Fruit fly (Drosophila melanogaster) whole organism, embryonic: ENCODE results near the gene sra.

Source experiments
- BEAF-32 ChIP-seq: fragments of 200-800 bp; sonication (Bioruptor generic); optimal IDR thresholded peaks from 3 replicates; lab custom pipeline; 2017; ENCODE audit warnings: missing biosample characterization, missing genetic modification characterization, mild to moderate bottlenecking, moderate library complexity, missing genetic modification reagents
- CG10565 ChIP-seq: fragments of 200-800 bp; sonication (Bioruptor generic); optimal IDR thresholded peaks from 3 replicates; lab custom pipeline; 2016; ENCODE audit warnings: missing biosample characterization, mild to moderate bottlenecking, missing genetic modification characterization
- CG10654 ChIP-seq: fragments of 200-800 bp; sonication (Bioruptor generic); optimal IDR thresholded peaks from 2 replicates; lab custom pipeline; 2016; ENCODE audit warnings: missing biosample characterization, missing genetic modification characterization
- CG10959 ChIP-seq: fragments of 200-800 bp; sonication (Bioruptor generic); IDR thresholded peaks from 2 replicates; pipeline ENCODE4 v1.3.6; 2022; ENCODE audit warnings: missing biosample characterization, missing genetic modification characterization
- CG11560 ChIP-seq: fragments of 200-800 bp; sonication (Bioruptor generic); IDR thresholded peaks from 3 replicates; pipeline ENCODE4 v1.3.6; 2022; ENCODE audit warnings: missing biosample characterization, missing genetic modification characterization
- CG12391 ChIP-seq: fragments of 200-800 bp; sonication (Bioruptor generic); optimal IDR thresholded peaks from 3 replicates; lab custom pipeline; 2018; ENCODE audit warnings: missing biosample characterization, mild to moderate bottlenecking, missing genetic modification characterization, moderate library complexity
- CG15696 ChIP-seq: fragments of 200-800 bp; sonication (Bioruptor generic); optimal IDR thresholded peaks from 2 replicates; lab custom pipeline; 2019; ENCODE audit warnings: missing biosample characterization, mild to moderate bottlenecking, missing genetic modification characterization, moderate library complexity
- CG1602 ChIP-seq: fragments of 200-800 bp; sonication (Bioruptor generic); optimal IDR thresholded peaks from 3 replicates; lab custom pipeline; 2016; ENCODE audit warnings: missing biosample characterization, missing genetic modification characterization
- CG16815 ChIP-seq: fragments of 200-800 bp; sonication (Bioruptor generic); optimal IDR thresholded peaks from 3 replicates; lab custom pipeline; 2017; ENCODE audit warnings: missing biosample characterization, mild to moderate bottlenecking, missing genetic modification characterization
- CG17186 ChIP-seq: fragments of 200-800 bp; sonication (Bioruptor generic); optimal IDR thresholded peaks from 3 replicates; lab custom pipeline; 2017; ENCODE audit warnings: missing biosample characterization, missing genetic modification reagents, missing genetic modification characterization
- CG17568 ChIP-seq: fragments of 200-800 bp; sonication (Bioruptor generic); optimal IDR thresholded peaks from 2 replicates; lab custom pipeline; 2018; ENCODE audit warnings: missing biosample characterization, mild to moderate bottlenecking, missing genetic modification characterization, moderate library complexity
- CG18476 ChIP-seq: fragments of 200-800 bp; sonication (Bioruptor generic); optimal IDR thresholded peaks from 2 replicates; lab custom pipeline; 2016; ENCODE audit warnings: missing biosample characterization, mild to moderate bottlenecking, missing genetic modification characterization
- CG31388 ChIP-seq: fragments of 200-800 bp; sonication (Bioruptor generic); optimal IDR thresholded peaks from 2 replicates; lab custom pipeline; 2016; ENCODE audit warnings: missing biosample characterization, missing genetic modification characterization
- CG32767 ChIP-seq: fragments of 200-800 bp; sonication (Bioruptor generic); IDR thresholded peaks from 2 replicates; pipeline ENCODE4 v1.3.6; 2022; ENCODE audit warnings: missing biosample characterization, missing genetic modification characterization
- CG33557 ChIP-seq: fragments of 200-800 bp; sonication (Bioruptor generic); optimal IDR thresholded peaks from 2 replicates; lab custom pipeline; 2019; ENCODE audit warnings: missing biosample characterization, mild to moderate bottlenecking, missing genetic modification characterization, moderate library complexity
- CG3838 ChIP-seq: fragments of 200-800 bp; sonication (Bioruptor generic); optimal IDR thresholded peaks from 3 replicates; lab custom pipeline; 2016; ENCODE audit warnings: missing biosample characterization, missing genetic modification characterization
- CG4424 ChIP-seq: fragments of 200-800 bp; sonication (Bioruptor generic); optimal IDR thresholded peaks from 3 replicates; lab custom pipeline; 2016; ENCODE audit warnings: missing biosample characterization, missing genetic modification characterization
- CG5180 ChIP-seq: fragments of 200-800 bp; sonication (Bioruptor generic); optimal IDR thresholded peaks from 3 replicates; lab custom pipeline; 2017; ENCODE audit warnings: missing biosample characterization, missing genetic modification characterization, mild to moderate bottlenecking, moderate library complexity, missing genetic modification reagents
- CG5245 ChIP-seq: fragments of 200-800 bp; sonication (Bioruptor generic); optimal IDR thresholded peaks from 3 replicates; lab custom pipeline; 2016; ENCODE audit warnings: missing biosample characterization, missing genetic modification characterization
- CG8089 ChIP-seq: fragments of 200-800 bp; sonication (Bioruptor generic); optimal IDR thresholded peaks from 3 replicates; lab custom pipeline; 2016; ENCODE audit warnings: missing biosample characterization, missing genetic modification characterization
- CG9797 ChIP-seq: fragments of 200-800 bp; sonication (Bioruptor generic); optimal IDR thresholded peaks from 3 replicates; lab custom pipeline; 2018; ENCODE audit warnings: missing biosample characterization, mild to moderate bottlenecking, missing genetic modification characterization
- Deaf1 ChIP-seq: fragments of 200-800 bp; optimal IDR thresholded peaks from 3 replicates; lab custom pipeline; 2019; ENCODE audit warnings: missing biosample characterization, mild to moderate bottlenecking, missing genetic modification characterization, moderate library complexity
- Ets65A ChIP-seq: fragments of 200-800 bp; sonication (Bioruptor generic); peaks from one replicate; lab custom pipeline; 2016; ENCODE audit warnings: missing biosample characterization, missing genetic modification characterization
- H2.0 ChIP-seq: fragments of 200-800 bp; sonication (Bioruptor generic); IDR thresholded peaks from 2 replicates; pipeline ENCODE4 v1.3.6; 2022; ENCODE audit warnings: missing biosample characterization, missing genetic modification characterization
- HHEX ChIP-seq: fragments of 200-800 bp; sonication (Bioruptor generic); optimal IDR thresholded peaks from 3 replicates; lab custom pipeline; 2017; ENCODE audit warnings: missing biosample characterization, mild to moderate bottlenecking, missing genetic modification characterization, missing genetic modification reagents
- Hmr ChIP-seq: fragments of 200-800 bp; sonication (Bioruptor generic); optimal IDR thresholded peaks from 3 replicates; lab custom pipeline; 2017; ENCODE audit warnings: mild to moderate bottlenecking, missing biosample characterization, missing genetic modification reagents, missing genetic modification characterization
- Max ChIP-seq: fragments of 200-800 bp; sonication (Bioruptor generic); optimal IDR thresholded peaks from 2 replicates; lab custom pipeline; 2016; ENCODE audit warnings: missing biosample characterization, mild to moderate bottlenecking, missing genetic modification characterization
- Meics ChIP-seq: fragments of 200-800 bp; sonication (Bioruptor generic); optimal IDR thresholded peaks from 2 replicates; lab custom pipeline; 2017; ENCODE audit warnings: missing biosample characterization, mild to moderate bottlenecking, missing genetic modification characterization
- Oli ChIP-seq: fragments of 200-800 bp; sonication (Bioruptor generic); optimal IDR thresholded peaks from 2 replicates; lab custom pipeline; 2018; ENCODE audit warnings: missing biosample characterization, mild to moderate bottlenecking, missing genetic modification characterization, moderate library complexity
- Rfx ChIP-seq: fragments of 200-800 bp; sonication (Bioruptor generic); IDR thresholded peaks from 2 replicates; pipeline ENCODE4 v1.3.6; 2022; ENCODE audit warnings: missing biosample characterization, missing genetic modification characterization
- ac ChIP-seq: fragments of 200-800 bp; sonication (Bioruptor generic); optimal IDR thresholded peaks from 3 replicates; lab custom pipeline; 2017; ENCODE audit warnings: missing biosample characterization, mild to moderate bottlenecking, missing genetic modification characterization
- dmrt11E ChIP-seq: fragments of 200-800 bp; sonication (Bioruptor generic); optimal IDR thresholded peaks from 3 replicates; lab custom pipeline; 2018; ENCODE audit warnings: missing biosample characterization, mild to moderate bottlenecking, missing genetic modification characterization, moderate library complexity
- dmrt99B ChIP-seq: fragments of 200-800 bp; sonication (Bioruptor generic); optimal IDR thresholded peaks from 2 replicates; lab custom pipeline; 2018; ENCODE audit warnings: missing biosample characterization, mild to moderate bottlenecking, missing genetic modification characterization, moderate library complexity
- gro ChIP-seq: fragments of 200-800 bp; sonication (Bioruptor generic); optimal IDR thresholded peaks from 2 replicates; lab custom pipeline; 2016; ENCODE audit warnings: missing biosample characterization, missing genetic modification characterization
- gsb ChIP-seq: fragments of 200-800 bp; sonication (Bioruptor generic); IDR thresholded peaks from 2 replicates; pipeline ENCODE4 v1.3.6; 2022; ENCODE audit warnings: missing biosample characterization, missing genetic modification characterization
- h ChIP-seq: fragments of >200 bp; optimal IDR thresholded peaks from 2 replicates; lab custom pipeline; 2017
- hbn ChIP-seq: fragments of 200-800 bp; sonication (Bioruptor generic); IDR thresholded peaks from 2 replicates; pipeline ENCODE4 v1.3.6; 2022; ENCODE audit warnings: missing biosample characterization, missing genetic modification characterization; ENCODE audit not compliant: partially characterized antibody
- mirr ChIP-seq: fragments of 200-800 bp; sonication (Bioruptor generic); optimal IDR thresholded peaks from 3 replicates; lab custom pipeline; 2018; ENCODE audit warnings: missing biosample characterization, mild to moderate bottlenecking, missing genetic modification characterization
- nom ChIP-seq: fragments of 200-800 bp; sonication (Bioruptor generic); optimal IDR thresholded peaks from 2 replicates; lab custom pipeline; 2017; ENCODE audit warnings: missing biosample characterization, missing genetic modification characterization, mild to moderate bottlenecking, moderate library complexity, missing genetic modification reagents
- pfk ChIP-seq: fragments of 200-800 bp; sonication (Bioruptor generic); optimal IDR thresholded peaks from 2 replicates; lab custom pipeline; 2018; ENCODE audit warnings: missing biosample characterization, mild to moderate bottlenecking, missing genetic modification characterization, moderate library complexity
- pho ChIP-seq: fragments of 200-800 bp; sonication (Bioruptor generic); optimal IDR thresholded peaks from 2 replicates; lab custom pipeline; 2016; ENCODE audit warnings: missing biosample characterization, missing genetic modification characterization
- ranshi ChIP-seq: fragments of 200-800 bp; sonication (Bioruptor generic); IDR thresholded peaks from 2 replicates; pipeline ENCODE4 v1.3.6; 2022; ENCODE audit warnings: missing biosample characterization, missing genetic modification characterization
- salm ChIP-seq: fragments of 200-800 bp; sonication (Bioruptor generic); optimal IDR thresholded peaks from 2 replicates; lab custom pipeline; 2018; ENCODE audit warnings: missing biosample characterization, mild to moderate bottlenecking, missing genetic modification characterization
- schlank ChIP-seq: fragments of 200-800 bp; sonication (Bioruptor generic); optimal IDR thresholded peaks from 2 replicates; lab custom pipeline; 2018; ENCODE audit warnings: missing biosample characterization, mild to moderate bottlenecking, missing genetic modification characterization
- sd ChIP-seq: fragments of 200-800 bp; sonication (Bioruptor generic); optimal IDR thresholded peaks from 3 replicates; lab custom pipeline; 2018; ENCODE audit warnings: missing biosample characterization, mild to moderate bottlenecking, missing genetic modification characterization, moderate library complexity
- slbo ChIP-seq: fragments of 200-800 bp; sonication (Bioruptor generic); IDR thresholded peaks from 2 replicates; pipeline ENCODE4 v1.3.6; 2022; ENCODE audit warnings: missing biosample characterization, missing genetic modification characterization
- slp2 ChIP-seq: fragments of 200-800 bp; sonication (Bioruptor generic); optimal IDR thresholded peaks from 2 replicates; lab custom pipeline; 2016; ENCODE audit warnings: missing biosample characterization, missing genetic modification characterization
- tio ChIP-seq: fragments of 200-800 bp; sonication (Bioruptor generic); optimal IDR thresholded peaks from 2 replicates; lab custom pipeline; 2017; ENCODE audit warnings: missing biosample characterization, missing genetic modification characterization, inconsistent platforms
- wek ChIP-seq: fragments of 200-800 bp; sonication (Bioruptor generic); optimal IDR thresholded peaks from 3 replicates; lab custom pipeline; 2018; ENCODE audit warnings: missing biosample characterization, mild to moderate bottlenecking, missing genetic modification characterization, moderate library complexity
- z ChIP-seq: fragments of 200-800 bp; sonication (Bioruptor generic); IDR thresholded peaks from 3 replicates; pipeline ENCODE4 v1.3.6; 2022; ENCODE audit warnings: missing biosample characterization, missing genetic modification characterization

Gene sra

dm6 chr3R:16224415-16225165, 37.8 kb downstream of the sra start (continued):
- TF ChIP-seq salm, result peak; percentile 97
- peak; percentile 98 for TF ChIP-seq Hmr (GFP tag; lab: Kevin White, UChicago)
- TF ChIP-seq CG3838 (GFP tag; lab: Kevin White, UChicago), result peak; percentile 93
- TF ChIP-seq Deaf1 (tag; lab: Kevin White, UChicago), result peak; percentile 96
- TF ChIP-seq H2.0, result no peak
- TF ChIP-seq z (GFP tag; lab: Robert Waterston, UW), result no peak
- TF ChIP-seq CG32767, result no peak
- no peak for TF ChIP-seq Rfx (GFP tag; lab: Robert Waterston, UW)
- peak; percentile 93 for TF ChIP-seq nom
- TF ChIP-seq gro (GFP tag; lab: Kevin White, UChicago), result peak; percentile 97
- peak; percentile 93 for TF ChIP-seq sd (tag; lab: Kevin White, UChicago)
- TF ChIP-seq CG11560 (tag; lab: Robert Waterston, UW), result no peak
- peak; percentile 77 for TF ChIP-seq ac (GFP tag; lab: Kevin White, UChicago)
- TF ChIP-seq slp2 (GFP tag; lab: Kevin White, UChicago), result peak; percentile 97
- TF ChIP-seq CG8089 (GFP tag; lab: Kevin White, UChicago), result peak; percentile 94
- TF ChIP-seq CG17186 (GFP tag; lab: Kevin White, UChicago), result peak; percentile 87
- peak; percentile 94 for TF ChIP-seq Max (GFP tag; lab: Kevin White, UChicago)
- TF ChIP-seq hbn, result no peak
- TF ChIP-seq BEAF-32 (GFP tag; lab: Kevin White, UChicago), result peak; percentile 14
- TF ChIP-seq CG15696 (tag; lab: Kevin White, UChicago), result peak; percentile 78
- peak; percentile 94 for TF ChIP-seq tio
- peak; percentile 98 for TF ChIP-seq Meics
- peak; percentile 54 for TF ChIP-seq mirr
- peak; percentile 89 for TF ChIP-seq CG10565 (GFP tag; lab: Kevin White, UChicago)
- peak; percentile 99 for TF ChIP-seq CG12391
- peak; percentile 94 for TF ChIP-seq CG31388 (GFP tag; lab: Kevin White, UChicago)
- peak; percentile 97 for TF ChIP-seq CG17568 (GFP tag; lab: Kevin White, UChicago)
- peak; percentile 96 for TF ChIP-seq pho (GFP tag; lab: Kevin White, UChicago)
- peak; percentile 98 for TF ChIP-seq CG4424 (GFP tag; lab: Kevin White, UChicago)
- peak; percentile 99 for TF ChIP-seq dmrt99B (tag; lab: Kevin White, UChicago)
- TF ChIP-seq CG1602, result peak; percentile 95
- peak; percentile 93 for TF ChIP-seq schlank
- peak; percentile 60 for TF ChIP-seq CG9797 (GFP tag; lab: Kevin White, UChicago)
- TF ChIP-seq pfk, result no peak
- peak; percentile 97 for TF ChIP-seq HHEX (GFP tag; lab: Kevin White, UChicago)
- peak; percentile 96 for TF ChIP-seq CG5245 (GFP tag; lab: Kevin White, UChicago)
- peak; percentile 91 for TF ChIP-seq CG5180 (GFP tag; lab: Kevin White, UChicago)
- TF ChIP-seq CG33557 (GFP tag; lab: Kevin White, UChicago), result peak; percentile 96
- TF ChIP-seq slbo (GFP tag; lab: Robert Waterston, UW), result no peak
- TF ChIP-seq dmrt11E (tag; lab: Kevin White, UChicago), result peak; percentile 97
- peak; percentile 74 for TF ChIP-seq wek (GFP tag; lab: Kevin White, UChicago)
- peak; percentile 89 for TF ChIP-seq CG16815 (GFP tag; lab: Kevin White, UChicago)
- TF ChIP-seq gsb (GFP tag; lab: Robert Waterston, UW), result no peak
- no peak for TF ChIP-seq ranshi (GFP tag; lab: Robert Waterston, UW)
- no peak for TF ChIP-seq h
- TF ChIP-seq CG10654 (GFP tag; lab: Kevin White, UChicago), result peak; percentile 96
- peak; percentile 97 for TF ChIP-seq Ets65A (GFP tag; lab: Kevin White, UChicago)
- TF ChIP-seq Oli (tag; lab: Kevin White, UChicago), result peak; percentile 98
- no peak for TF ChIP-seq CG10959 (GFP tag; lab: Robert Waterston, UW)
- peak; percentile 98 for TF ChIP-seq CG18476 (GFP tag; lab: Kevin White, UChicago)
